Worm (Caenorhabditis elegans) whole organism, L4/young adult: Measurements from ENCODE around the gene col-74.

ENCODE experiments used
- dao-5 ChIP-seq: sonication (generic microtip); optimal IDR thresholded peaks from 2 replicates; lab custom pipeline; 2016; ENCODE audit warnings: missing genotype, missing genetic modification characterization, moderate library complexity, missing compliant biosample characterization
- him-1 ChIP-seq: sonication (generic microtip); optimal IDR thresholded peaks from 2 replicates; lab custom pipeline; 2016; ENCODE audit warnings: missing genotype, missing genetic modification reagents, missing genetic modification characterization, missing compliant biosample characterization

DNA sequence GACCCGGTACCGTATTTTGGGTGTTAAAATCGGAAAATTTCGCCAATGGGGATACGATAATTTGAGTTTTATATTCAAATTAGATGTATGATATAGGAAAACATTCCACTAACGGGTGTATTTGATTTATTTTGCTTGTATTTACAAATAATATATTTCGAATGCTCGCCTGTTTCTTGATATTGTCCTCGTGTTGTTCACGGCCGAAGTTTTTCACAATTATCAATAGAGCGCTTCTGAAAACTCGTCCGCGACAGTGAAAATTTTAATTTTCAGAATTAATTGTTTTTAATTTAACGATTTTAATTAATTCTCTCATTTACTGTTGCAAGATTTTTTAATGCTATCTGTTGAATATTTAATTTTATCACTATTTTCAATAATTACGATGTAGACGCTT lies 10.5 kb upstream of the col-74 start:
- TF ChIP-seq dao-5 (tag; lab: Kevin White, UChicago) (no peak), him-1 (tag; lab: Kevin White, UChicago) (no peak)
